Worm (Caenorhabditis elegans): ENCODE measurements around the gene C52A11.3.

The C52A11.3 gene

DNA sequence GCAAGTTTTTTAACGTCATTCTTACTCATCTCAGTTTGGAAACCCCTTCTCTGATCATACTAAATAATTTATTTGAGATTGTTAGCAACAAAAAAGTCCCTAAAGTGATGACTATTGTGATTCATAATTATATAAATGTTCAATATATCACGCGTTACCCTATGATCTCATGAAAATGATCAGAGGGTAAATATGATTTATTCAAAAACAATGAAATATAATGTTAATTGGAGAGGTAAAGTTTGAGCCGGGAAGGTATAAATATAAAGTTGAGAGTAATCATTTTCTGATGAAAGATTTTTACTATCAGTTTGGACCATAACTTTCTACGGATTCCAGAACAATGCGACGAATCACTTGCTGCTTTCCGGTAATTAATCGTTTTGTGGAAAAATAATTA is at the start of gene C52A11.3:
TSS of gene C52A11.3 (plus strand) at position 301 of the 400 bp plus-strand sequence.
- no peak for TF ChIP-seq hlh-13 (GFP tag; optimal IDR thresholded peaks at IDR 0.05)
- no peak for TF ChIP-seq gmeb-2 (tag; optimal IDR thresholded peaks at IDR 0.05)
- TF ChIP-seq ceh-14 (tag; optimal IDR thresholded peaks at IDR 0.05): no peak
- TF ChIP-seq ref-2 (tag; optimal IDR thresholded peaks at IDR 0.05): no peak
- TF ChIP-seq nhr-11 (tag; optimal IDR thresholded peaks at IDR 0.05): no peak
- no peak for TF ChIP-seq Y22D7AL.16 (tag; optimal IDR thresholded peaks at IDR 0.05)
- TF ChIP-seq pha-2 (tag; optimal IDR thresholded peaks at IDR 0.05): no peak
- TF ChIP-seq ets-4 (tag; optimal IDR thresholded peaks at IDR 0.05): no peak
- TF ChIP-seq elt-2 (tag; optimal IDR thresholded peaks at IDR 0.05): no peak
- no peak for TF ChIP-seq pros-1 (tag; optimal IDR thresholded peaks at IDR 0.05)
- no peak for TF ChIP-seq nfya-1 (tag; optimal IDR thresholded peaks at IDR 0.05)
- no peak for TF ChIP-seq syd-9 (tag; optimal IDR thresholded peaks at IDR 0.05)
- TF ChIP-seq ceh-31 (tag; optimal IDR thresholded peaks at IDR 0.05): no peak
- TF ChIP-seq ttx-3 (tag; optimal IDR thresholded peaks at IDR 0.05): no peak

DNA sequence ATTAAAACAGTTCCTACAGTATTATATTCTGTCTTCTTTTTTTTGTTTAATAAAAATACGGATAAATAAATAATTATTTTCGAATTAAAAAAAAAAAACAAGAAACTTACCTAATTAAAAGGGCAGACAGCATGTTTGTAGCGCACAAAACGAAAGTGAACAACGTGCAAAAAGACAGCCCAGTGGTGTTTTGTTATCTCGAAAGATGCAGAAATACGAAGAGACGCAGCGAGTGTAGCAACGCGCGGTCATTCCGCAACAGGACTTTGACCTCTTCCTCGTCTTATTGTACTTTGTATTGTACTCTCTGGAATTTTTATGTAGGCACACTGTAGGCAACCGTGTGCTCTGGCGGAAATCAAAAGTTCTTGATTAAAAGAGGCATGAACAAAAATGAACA is 43.5 kb upstream of the C52A11.3 start, which contains the start of gene gbh-1:
TSS of gene gbh-1 (minus strand) at position 149 of the 400 bp plus-strand sequence.
- TF ChIP-seq elt-2 (tag; optimal IDR thresholded peaks at IDR 0.05) (peak; percentile 17), elt-4 (tag; optimal IDR thresholded peaks at IDR 0.05) (no peak)

DNA sequence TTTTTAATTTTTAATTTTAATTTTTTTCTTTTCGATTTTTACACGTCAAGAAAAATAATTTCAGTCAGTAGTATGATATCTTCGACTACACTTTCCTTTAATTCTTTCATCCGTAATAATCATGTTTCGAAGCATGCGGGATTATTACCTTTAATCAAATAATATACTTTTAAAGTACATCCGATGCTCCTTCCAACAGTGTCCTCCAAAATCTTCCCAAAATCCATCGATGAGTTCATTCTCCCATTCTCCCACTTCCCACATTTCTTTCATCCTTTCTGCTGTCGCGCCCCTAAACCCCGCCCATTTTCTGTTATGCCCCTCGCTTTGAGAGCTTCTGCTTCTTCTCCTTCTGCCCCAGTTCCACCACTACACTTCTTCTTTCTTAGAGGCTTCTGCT is 42.4 kb upstream of the C52A11.3 start, which contains the start of gene lgc-57:
TSS of gene lgc-57 (plus strand) at position 301 of the 400 bp plus-strand sequence.
- TF ChIP-seq pag-3 (tag; optimal IDR thresholded peaks at IDR 0.05; ENCODE audit: borderline replicate concordance) (no peak), pat-9 (tag; optimal IDR thresholded peaks at IDR 0.05) (no peak), Y22D7AL.16 (tag; optimal IDR thresholded peaks at IDR 0.05) (no peak), ceh-14 (tag; optimal IDR thresholded peaks at IDR 0.05) (no peak), pha-4 (tag; optimal IDR thresholded peaks at IDR 0.05) (no peak), unc-3 (GFP tag; conservative IDR thresholded peaks at IDR 0.05) (no peak), unc-3 (tag; optimal IDR thresholded peaks at IDR 0.05) (no peak), hlh-15 (tag; optimal IDR thresholded peaks at IDR 0.05) (no peak), ceh-48 (tag; optimal IDR thresholded peaks at IDR 0.05) (no peak), ceh-30 (tag; optimal IDR thresholded peaks at IDR 0.05) (no peak)

DNA sequence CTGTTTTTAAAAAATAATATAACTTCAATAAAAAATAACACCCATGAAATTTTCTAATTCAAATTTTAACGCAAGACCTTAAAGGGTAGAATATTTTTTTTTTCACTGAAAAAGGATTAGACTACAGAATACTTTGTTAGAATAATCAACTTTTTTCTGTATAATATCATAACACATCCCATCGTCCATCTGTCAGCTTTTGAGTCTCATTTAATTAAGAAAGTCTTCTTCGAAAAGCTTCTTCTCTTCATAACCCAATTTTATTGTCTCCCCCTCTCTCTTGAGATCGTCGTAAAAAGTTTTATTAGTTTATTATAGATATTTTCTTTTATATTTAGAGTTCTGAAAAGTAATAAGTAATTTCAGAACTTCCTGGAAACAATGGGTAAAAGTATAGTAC is 41.1 kb upstream of the C52A11.3 start:
- TF ChIP-seq unc-42 (tag; optimal IDR thresholded peaks at IDR 0.05) (peak; percentile 77), sox-4 (tag; optimal IDR thresholded peaks at IDR 0.05) (no peak), unc-55 (GFP tag; optimal IDR thresholded peaks at IDR 0.05) (no peak), ama-1 (optimal IDR thresholded peaks at IDR 0.05) (no peak), ets-4 (tag; optimal IDR thresholded peaks at IDR 0.05) (no peak)

DNA sequence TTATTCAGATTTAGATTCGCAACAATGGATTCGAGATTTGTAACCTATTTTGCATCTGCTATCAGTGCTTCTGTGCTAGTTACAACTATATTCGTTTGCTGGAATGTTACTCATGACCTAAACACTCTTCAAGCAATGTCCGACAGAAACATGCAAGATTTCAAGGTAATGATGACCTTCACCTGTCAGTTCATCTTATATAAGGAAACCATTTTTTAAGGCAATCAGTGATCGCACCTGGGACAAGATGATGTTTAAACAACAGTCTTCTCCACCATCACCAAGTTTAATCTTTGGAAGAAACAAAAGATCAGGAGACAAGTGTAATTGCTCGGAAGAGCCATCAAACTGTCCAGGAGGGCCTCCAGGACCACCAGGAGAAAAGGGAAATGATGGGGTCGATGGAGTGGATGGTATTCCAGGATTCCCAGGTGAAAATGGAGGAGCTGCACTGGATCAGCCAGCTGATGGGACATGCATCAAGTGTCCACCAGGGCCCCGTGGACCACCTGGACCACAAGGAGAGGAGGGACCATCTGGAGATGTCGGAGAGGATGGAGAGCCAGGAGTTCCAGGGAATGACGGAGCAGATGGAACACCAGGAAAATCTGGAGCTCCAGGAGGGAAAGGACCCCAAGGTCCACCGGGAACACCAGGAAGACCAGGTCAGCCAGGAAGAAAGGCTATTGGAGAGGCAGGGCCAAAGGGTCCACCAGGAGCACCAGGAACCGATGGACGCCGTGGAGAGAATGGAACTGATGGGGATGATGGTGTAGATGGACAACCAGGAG is 33.4 kb upstream of the C52A11.3 start, which contains the start of gene col-79:
TSS of gene col-79 (plus strand) at position 20 of the 791 bp plus-strand sequence.
- peak; percentile 40 for TF ChIP-seq hlh-6 (tag; optimal IDR thresholded peaks at IDR 0.05)
- TF ChIP-seq sox-2 (GFP tag; IDR thresholded peaks at IDR 0.05): no peak

DNA sequence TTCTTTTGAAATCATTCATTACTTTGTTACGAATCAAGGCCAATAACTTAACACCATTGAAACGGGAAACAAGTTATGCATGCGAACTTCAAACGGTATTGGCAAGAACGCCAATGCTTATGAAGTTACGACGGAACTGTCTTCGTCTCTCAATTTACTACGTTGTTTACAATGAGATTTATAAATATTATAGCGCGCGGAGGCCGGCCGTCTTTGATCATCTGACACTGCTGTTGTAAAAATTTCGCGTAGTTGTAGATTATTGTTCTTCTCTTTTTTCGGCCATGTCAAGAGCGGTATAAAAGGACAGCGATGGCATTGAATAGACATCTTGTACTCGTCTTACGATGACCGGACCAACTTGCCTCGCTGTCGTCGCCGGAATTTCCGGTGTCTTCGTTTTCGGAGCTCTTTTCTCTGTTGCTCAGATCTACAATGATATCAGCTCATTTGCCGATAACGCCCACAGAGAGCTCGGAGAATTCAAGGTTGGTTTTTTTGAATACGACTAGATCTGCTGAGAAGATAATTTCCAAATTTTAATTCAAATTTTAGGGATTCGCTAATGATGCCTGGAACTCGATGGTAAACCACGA is 32.5 kb upstream of the C52A11.3 start, which contains the start of gene col-39:
TSS of gene col-39 (plus strand) at position 342 of the 596 bp plus-strand sequence.
- TF ChIP-seq dve-1 (tag; optimal IDR thresholded peaks at IDR 0.05) (no peak), rnt-1 (tag; optimal IDR thresholded peaks at IDR 0.05) (no peak), ceh-30 (tag; optimal IDR thresholded peaks at IDR 0.05) (no peak), hlh-15 (tag; optimal IDR thresholded peaks at IDR 0.05) (no peak), pha-4 (tag; optimal IDR thresholded peaks at IDR 0.05) (no peak), pat-9 (tag; optimal IDR thresholded peaks at IDR 0.05) (no peak), unc-55 (GFP tag; optimal IDR thresholded peaks at IDR 0.05) (no peak), C38D4.7 (GFP tag; optimal IDR thresholded peaks at IDR 0.05) (no peak), npax-4 (tag; optimal IDR thresholded peaks at IDR 0.05) (no peak), nhr-11 (tag; optimal IDR thresholded peaks at IDR 0.05) (no peak), ceh-14 (tag; optimal IDR thresholded peaks at IDR 0.05) (no peak), elt-4 (tag; optimal IDR thresholded peaks at IDR 0.05) (no peak), sdc-2 (tag; optimal IDR thresholded peaks at IDR 0.05) (no peak), ceh-45 (GFP tag; IDR thresholded peaks at IDR 0.05) (no peak), fkh-6 (tag; optimal IDR thresholded peaks at IDR 0.05) (no peak), fax-1 (tag; optimal IDR thresholded peaks at IDR 0.05) (no peak), dmd-4 (tag; optimal IDR thresholded peaks at IDR 0.05; ENCODE audit: borderline replicate concordance) (no peak), fkh-10 (GFP tag; optimal IDR thresholded peaks at IDR 0.05) (no peak)

Measured in whole organism, late embryonic.